Worm (Caenorhabditis elegans) whole organism, young adult: ENCODE data around the gene abcf-3.

ENCODE experiments used
- B0019.2 ChIP-seq: fragments of 200-800 bp; sonication (Bioruptor generic); conservative IDR thresholded peaks from 2 replicates; pipeline ENCODE4 v1.3.6; 2022; ENCODE audit warnings: missing genetic modification reagents, missing genetic modification characterization, missing compliant biosample characterization
- F39B2.1 ChIP-seq: fragments of 200-800 bp; sonication (Bioruptor generic); IDR thresholded peaks from 2 replicates; pipeline ENCODE4 v1.3.6; 2022; ENCODE audit warnings: missing genetic modification reagents, missing genetic modification characterization, missing compliant biosample characterization
- Y53G8AR.9 ChIP-seq: fragments of 200-800 bp; sonication (Bioruptor generic); conservative IDR thresholded peaks from 2 replicates; pipeline ENCODE4 v1.3.6; 2022; ENCODE audit warnings: missing genetic modification reagents, missing genetic modification characterization, missing compliant biosample characterization
- Y79H2A.3 ChIP-seq: fragments of 200-800 bp; sonication (Bioruptor generic); conservative IDR thresholded peaks from 2 replicates; pipeline ENCODE4 v1.3.6; 2022; ENCODE audit warnings: missing genetic modification reagents, missing genetic modification characterization, missing compliant biosample characterization
- aptf-2 ChIP-seq: fragments of 200-800 bp; sonication (Bioruptor generic); conservative IDR thresholded peaks from 2 replicates; pipeline ENCODE4 v1.3.6; 2022; ENCODE audit warnings: missing genetic modification reagents, missing genetic modification characterization, missing compliant biosample characterization
- attf-5 ChIP-seq: fragments of 200-800 bp; sonication (Bioruptor generic); optimal IDR thresholded peaks from 2 replicates; lab custom pipeline; 2018; ENCODE audit warnings: mild to moderate bottlenecking, missing genetic modification characterization, missing compliant biosample characterization
- bed-1 ChIP-seq: fragments of 200-800 bp; sonication (Bioruptor generic); IDR thresholded peaks from 2 replicates; pipeline ENCODE4 v1.3.6; 2022; ENCODE audit warnings: missing genetic modification reagents, missing genetic modification characterization, missing compliant biosample characterization
- cebp-2 ChIP-seq: fragments of 200-800 bp; sonication (Bioruptor generic); IDR thresholded peaks from 2 replicates; pipeline ENCODE4 v1.3.6; 2022; ENCODE audit warnings: missing genetic modification characterization, missing compliant biosample characterization
- ceh-100 ChIP-seq: fragments of 200-800 bp; sonication (Bioruptor generic); IDR thresholded peaks from 2 replicates; pipeline ENCODE4 v1.3.6; 2022; ENCODE audit warnings: missing genetic modification reagents, missing genetic modification characterization, missing compliant biosample characterization
- ceh-91 ChIP-seq: fragments of 200-800 bp; sonication (Bioruptor generic); IDR thresholded peaks from 2 replicates; pipeline ENCODE4 v1.3.6; 2022; ENCODE audit warnings: missing genetic modification reagents, missing genetic modification characterization, missing compliant biosample characterization
- dox-1 ChIP-seq: fragments of 200-800 bp; sonication (Bioruptor generic); IDR thresholded peaks from 2 replicates; pipeline ENCODE4 v1.3.6; 2022; ENCODE audit warnings: missing genetic modification reagents, missing genetic modification characterization, missing compliant biosample characterization
- egl-18 ChIP-seq: fragments of 200-800 bp; sonication (Bioruptor generic); IDR thresholded peaks from 2 replicates; pipeline ENCODE4 v1.3.6; 2022; ENCODE audit warnings: missing genetic modification reagents, missing genetic modification characterization, missing compliant biosample characterization
- egrh-3 ChIP-seq: fragments of 200-800 bp; sonication (Bioruptor generic); IDR thresholded peaks from 2 replicates; pipeline ENCODE4 v1.3.6; 2022; ENCODE audit warnings: missing genetic modification reagents, missing genetic modification characterization, missing compliant biosample characterization
- ekl-4 ChIP-seq: fragments of 200-800 bp; sonication (Bioruptor generic); IDR thresholded peaks from 2 replicates; pipeline ENCODE4 v1.3.6; 2022; ENCODE audit warnings: missing genetic modification reagents, missing genetic modification characterization, missing compliant biosample characterization
- hrde-1 ChIP-seq: sonication (generic microtip); optimal IDR thresholded peaks from 2 replicates; lab custom pipeline; 2016; ENCODE audit warnings: missing genetic modification characterization, mild to moderate bottlenecking, missing compliant biosample characterization, moderate library complexity, missing genotype, missing genetic modification reagents, borderline replicate concordance
- lin-26 ChIP-seq: fragments of 200-800 bp; sonication (Bioruptor generic); IDR thresholded peaks from 2 replicates; pipeline ENCODE4 v1.3.6; 2022; ENCODE audit warnings: missing genetic modification reagents, missing genetic modification characterization, missing compliant biosample characterization
- lin-35 ChIP-seq, 3 experiments: fragments of 150-350 bp in 2 of 3; sonication (generic microtip) in 1 of 3; optimal IDR thresholded peaks; 2 replicates each; lab custom pipeline; 2014 to 2018; ENCODE audit warnings: missing biosample characterization in 3 of 3, missing genetic modification characterization in 3 of 3, missing genetic modification reagents in 3 of 3
- lin-54 ChIP-seq: fragments of 200-800 bp; sonication (Bioruptor generic); optimal IDR thresholded peaks from 2 replicates; lab custom pipeline; 2018; ENCODE audit warnings: mild to moderate bottlenecking, missing genetic modification characterization, missing compliant biosample characterization
- madf-10 ChIP-seq: sonication (generic microtip); optimal IDR thresholded peaks from 2 replicates; lab custom pipeline; 2016; ENCODE audit warnings: mild to moderate bottlenecking, missing genetic modification characterization, missing compliant biosample characterization
- mcd-1 ChIP-seq: fragments of 200-800 bp; sonication (Bioruptor generic); IDR thresholded peaks from 2 replicates; pipeline ENCODE4 v1.3.6; 2022; ENCODE audit warnings: missing genetic modification reagents, missing genetic modification characterization, missing compliant biosample characterization
- nfya-2 ChIP-seq: fragments of 200-800 bp; sonication (Bioruptor generic); IDR thresholded peaks from 2 replicates; pipeline ENCODE4 v1.3.6; 2022; ENCODE audit warnings: missing genetic modification reagents, missing genetic modification characterization, missing compliant biosample characterization
- nhr-27 ChIP-seq: fragments of 200-800 bp; sonication (Bioruptor generic); optimal IDR thresholded peaks from 2 replicates; lab custom pipeline; 2018; ENCODE audit warnings: mild to moderate bottlenecking, missing genetic modification characterization, moderate library complexity, missing compliant biosample characterization
- nhr-80 ChIP-seq: sonication (generic microtip); optimal IDR thresholded peaks from 2 replicates; lab custom pipeline; 2016; ENCODE audit warnings: missing genetic modification characterization, missing compliant biosample characterization
- nhr-90 ChIP-seq: sonication (generic microtip); optimal IDR thresholded peaks from 2 replicates; lab custom pipeline; 2016; ENCODE audit warnings: missing genotype, mild to moderate bottlenecking, missing genetic modification characterization, missing compliant biosample characterization
- pbrm-1 ChIP-seq: fragments of 200-800 bp; sonication (Bioruptor generic); IDR thresholded peaks from 2 replicates; pipeline ENCODE4 v1.3.6; 2022; ENCODE audit warnings: missing genetic modification reagents, missing genetic modification characterization, missing compliant biosample characterization
- rcor-1 ChIP-seq: fragments of 200-800 bp; sonication (Bioruptor generic); IDR thresholded peaks from 2 replicates; pipeline ENCODE4 v1.3.6; 2022; ENCODE audit warnings: missing genetic modification reagents, missing genetic modification characterization, missing compliant biosample characterization
- repo-1 ChIP-seq: sonication (generic microtip); optimal IDR thresholded peaks from 2 replicates; lab custom pipeline; 2017; ENCODE audit warnings: mild to moderate bottlenecking, missing genetic modification characterization, missing compliant biosample characterization
- rpc-1 ChIP-seq, 2 experiments: fragments of 150-350 bp in 1 of 2; sonication (generic microtip) in 1 of 2; optimal IDR thresholded peaks; 2 replicates each; lab custom pipeline; 2014 to 2018; ENCODE audit warnings: missing biosample characterization in 1 of 2, missing genetic modification characterization in 1 of 2, missing genetic modification reagents in 1 of 2, missing genotype in 1 of 2
- snpc-1.3 ChIP-seq: sonication (generic microtip); optimal IDR thresholded peaks from 2 replicates; lab custom pipeline; 2017; ENCODE audit warnings: missing genetic modification characterization, mild to moderate bottlenecking, missing compliant biosample characterization, antibody characterized with exemption, moderate library complexity, missing genotype, missing genetic modification reagents; ENCODE audit not compliant: insufficient read depth
- snpc-3.4 ChIP-seq: sonication (generic microtip); optimal IDR thresholded peaks from 2 replicates; lab custom pipeline; 2017; ENCODE audit warnings: missing genetic modification characterization, mild to moderate bottlenecking, missing compliant biosample characterization, antibody characterized with exemption, moderate library complexity, missing genotype, missing genetic modification reagents
- tbp1 ChIP-seq: fragments of 200-800 bp; sonication (Bioruptor generic); optimal IDR thresholded peaks from 2 replicates; lab custom pipeline; 2018; ENCODE audit warnings: mild to moderate bottlenecking, missing genetic modification characterization, missing compliant biosample characterization
- xnd-1 ChIP-seq: sonication (generic microtip); optimal IDR thresholded peaks from 2 replicates; lab custom pipeline; 2016; ENCODE audit warnings: missing genotype, missing genetic modification reagents, missing genetic modification characterization, missing compliant biosample characterization
- zfh-2 ChIP-seq: fragments of 200-800 bp; sonication (Bioruptor generic); conservative IDR thresholded peaks from 2 replicates; pipeline ENCODE4 v1.3.6; 2022; ENCODE audit warnings: missing genetic modification reagents, missing genetic modification characterization, missing compliant biosample characterization
- ztf-26 ChIP-seq: sonication (generic microtip); optimal IDR thresholded peaks from 2 replicates; lab custom pipeline; 2017; ENCODE audit warnings: missing genetic modification characterization, missing compliant biosample characterization

Gene abcf-3

ce11 chrIII:6140818-6141217 is 32.4 kb upstream of the abcf-3 start (continued):
- TF ChIP-seq aptf-2 (no peak), ceh-91 (GFP tag; lab: Robert Waterston, UW) (no peak), lin-35 (GFP tag; optimal IDR thresholded peaks at IDR 0.05; lab: Kevin White, UChicago) (no peak), snpc-3.4 (peak; percentile 47)

- TF ChIP-seq B0019.2 (0 out of 2 replicates have a peak, but pooled peaks have one; percentile 26), egl-18 (no peak), pbrm-1 (GFP tag; lab: Robert Waterston, UW) (0 out of 2 replicates have a peak, but pooled peaks have one; percentile 39), dox-1 (GFP tag; lab: Robert Waterston, UW) (no peak), egrh-3 (GFP tag; lab: Robert Waterston, UW) (0 out of 2 replicates have a peak, but pooled peaks have one; percentile 14), zfh-2 (GFP tag; lab: Robert Waterston, UW) (no peak), mcd-1 (GFP tag; lab: Robert Waterston, UW) (0 out of 2 replicates have a peak, but pooled peaks have one; percentile 16), F39B2.1 (GFP tag; lab: Robert Waterston, UW) (no peak), ekl-4 (0 out of 2 replicates have a peak, but pooled peaks have one; percentile 30)
Measured at ce11 chrIII:6141532-6141931, 31.7 kb upstream of the abcf-3 start.

ce11 chrIII:6144390-6144962 is 28.7 kb upstream of the abcf-3 start:
- TF ChIP-seq ztf-26 (peak; percentile 14), hrde-1 (tag; lab: Kevin White, UChicago) (no peak)

- TF ChIP-seq ztf-26 (peak; percentile 54), repo-1 (no peak), madf-10 (tag; lab: Kevin White, UChicago) (no peak), nhr-80 (tag; lab: Kevin White, UChicago) (peak; percentile 35), cebp-2 (GFP tag; lab: Robert Waterston, UW) (no peak)
Measured at ce11 chrIII:6145309-6145708, 27.9 kb upstream of the abcf-3 start.

ce11 chrIII:6145896-6146295 is 27.3 kb upstream of the abcf-3 start, which contains the start of gene Y42G9A.3:
Y42G9A.3 (plus strand) TSS chrIII:6146258.
- TF ChIP-seq nhr-27 (no peak), nhr-80 (tag; lab: Kevin White, UChicago) (peak; percentile 28)

- TF ChIP-seq Y79H2A.3 (no peak), egl-18 (no peak), xnd-1 (tag; lab: Kevin White, UChicago) (no peak), nhr-90 (no peak), nfya-2 (GFP tag; lab: Robert Waterston, UW) (no peak), bed-1 (no peak), rpc-1 (optimal IDR thresholded peaks at IDR 0.05; lab: Kevin White, UChicago) (no peak), rpc-1 (tag; optimal IDR thresholded peaks at IDR 0.05; lab: Kevin White, UChicago) (no peak), tbp1 (GFP tag; lab: Kevin White, UChicago) (no peak), rcor-1 (no peak), attf-5 (GFP tag; lab: Kevin White, UChicago) (no peak), ceh-100 (no peak), lin-26 (GFP tag; lab: Robert Waterston, UW) (no peak), cebp-2 (GFP tag; lab: Robert Waterston, UW) (no peak), snpc-3.4 (no peak), lin-54 (no peak), snpc-1.3 (no peak), Y53G8AR.9 (GFP tag; lab: Robert Waterston, UW) (no peak)
Measured at ce11 chrIII:6146797-6147196, 26.4 kb upstream of the abcf-3 start.
